Fruit fly (Drosophila melanogaster): ENCODE data around the gene CG3982.

The CG3982 gene

DNA sequence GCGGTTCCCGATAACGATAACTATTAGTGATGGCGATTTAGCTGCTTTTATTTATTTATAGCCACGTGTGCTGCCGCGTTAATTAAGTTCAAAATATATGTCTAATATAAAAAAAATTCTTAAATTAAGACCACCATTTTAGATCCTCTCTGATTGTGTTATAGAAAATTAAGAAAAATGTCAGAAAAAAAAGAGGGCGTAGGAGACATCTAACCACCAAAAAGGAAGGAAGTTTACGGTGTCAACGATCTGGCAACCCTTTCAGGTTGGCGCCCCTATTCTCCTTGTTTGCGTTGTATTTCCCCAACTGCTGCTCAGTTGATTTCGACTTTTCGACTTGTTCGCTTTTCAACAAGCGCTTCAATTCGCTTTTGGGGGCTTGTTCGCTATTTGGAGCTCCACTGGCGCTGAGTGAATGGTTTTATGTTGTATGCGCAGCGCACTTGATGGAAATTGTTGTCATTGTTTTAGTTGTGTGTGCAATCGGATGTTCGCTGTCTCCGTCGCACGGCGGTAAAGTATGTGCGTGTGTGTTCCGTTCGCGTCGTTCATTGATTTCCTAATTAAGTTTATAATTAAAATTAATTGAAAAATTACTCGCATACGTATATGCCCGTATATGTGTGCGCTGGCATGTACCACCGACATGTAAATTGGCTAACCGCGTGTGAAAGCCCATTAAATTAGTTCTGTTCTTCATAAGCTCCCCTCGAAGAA, 43.7 kb upstream of the CG3982 start, which contains the start of the genes CG3434 and CG44838 (continued):
- no peak for TF ChIP-seq CG42726 (GFP tag; IDR thresholded peaks at IDR 0.05; ENCODE audit: partially characterized antibody)
- TF ChIP-seq tin (GFP tag; optimal IDR thresholded peaks at IDR 0.05) = peak; percentile 84
- TF ChIP-seq trh (GFP tag; optimal IDR thresholded peaks at IDR 0.05) = peak; percentile 15
- peak; percentile 75 for TF ChIP-seq CG4404 (GFP tag; IDR thresholded peaks at IDR 0.05)
- TF ChIP-seq Awh (GFP tag; IDR thresholded peaks at IDR 0.05) = peak; percentile 67; the same call in 1 of the 2 replicates
- TF ChIP-seq HLH4C (GFP tag; IDR thresholded peaks at IDR 0.05; ENCODE audit: partially characterized antibody) = peak; percentile 44; the same call in 1 of the 3 replicates
- TF ChIP-seq Blimp-1 (GFP tag; optimal IDR thresholded peaks at IDR 0.05) = peak; percentile 70
- peak; percentile 45 for TF ChIP-seq CG1529 (GFP tag; optimal IDR thresholded peaks at IDR 0.05)
- TF ChIP-seq CG2129 (GFP tag; IDR thresholded peaks at IDR 0.05; ENCODE audit: partially characterized antibody) = no peak
- TF ChIP-seq CG34376 (GFP tag; optimal IDR thresholded peaks at IDR 0.05) = peak; percentile 70
- peak; percentile 88 for TF ChIP-seq CG30403 (GFP tag; optimal IDR thresholded peaks at IDR 0.05)
- peak; percentile 72 for TF ChIP-seq Nf-YB (GFP tag; optimal IDR thresholded peaks at IDR 0.05)
- TF ChIP-seq shn (GFP tag; optimal IDR thresholded peaks at IDR 0.05) = peak; percentile 68
- TF ChIP-seq Ada2b (GFP tag; IDR thresholded peaks at IDR 0.05) = peak; percentile 67
- TF ChIP-seq vfl (GFP tag; optimal IDR thresholded peaks at IDR 0.05) = peak; percentile 68
- peak; percentile 54 for TF ChIP-seq CG12104 (GFP tag; optimal IDR thresholded peaks at IDR 0.05)
- peak; percentile 75 for TF ChIP-seq D19A (tag; optimal IDR thresholded peaks at IDR 0.05)
- TF ChIP-seq CG12659 (GFP tag; optimal IDR thresholded peaks at IDR 0.05) = peak; percentile 90
- peak; percentile 56 for TF ChIP-seq NFAT (GFP tag; IDR thresholded peaks at IDR 0.05)
- TF ChIP-seq YL-1 (GFP tag; optimal IDR thresholded peaks at IDR 0.05) = peak; percentile 58
- no peak for TF ChIP-seq Trl (optimal IDR thresholded peaks at IDR 0.05)
- peak; percentile 53 for TF ChIP-seq Trl (GFP tag; optimal IDR thresholded peaks at IDR 0.05)
- TF ChIP-seq Rx (GFP tag; IDR thresholded peaks at IDR 0.05) = peak; percentile 53; the same call in 1 of the 2 replicates
- TF ChIP-seq CG31441 (GFP tag; IDR thresholded peaks at IDR 0.05) = peak; percentile 87
- no peak for TF ChIP-seq GATAe (GFP tag; conservative IDR thresholded peaks at IDR 0.05)
- TF ChIP-seq ase (GFP tag; IDR thresholded peaks at IDR 0.05) = peak; percentile 73
- TF ChIP-seq crc (GFP tag; optimal IDR thresholded peaks at IDR 0.05) = peak; percentile 39
- TF ChIP-seq CG12391 (tag; optimal IDR thresholded peaks at IDR 0.05) = peak; percentile 90
- TF ChIP-seq zf30C (GFP tag; optimal IDR thresholded peaks at IDR 0.05) = no peak
- TF ChIP-seq lilli (GFP tag; optimal IDR thresholded peaks at IDR 0.05) = peak; percentile 90
- no peak for TF ChIP-seq lov (optimal IDR thresholded peaks at IDR 0.05)
- TF ChIP-seq lov (GFP tag; IDR thresholded peaks at IDR 0.05) = 0 out of 3 replicates have a peak, but pooled peaks have one; percentile 35
- TF ChIP-seq org-1 (GFP tag; optimal IDR thresholded peaks at IDR 0.05) = no peak
- TF ChIP-seq Bteb2 (GFP tag; optimal IDR thresholded peaks at IDR 0.05) = peak; percentile 72
- peak; percentile 88 for TF ChIP-seq vvl (GFP tag; IDR thresholded peaks at IDR 0.05)
- TF ChIP-seq CG11723 (GFP tag; optimal IDR thresholded peaks at IDR 0.05) = peak; percentile 64
- TF ChIP-seq CG13296 (GFP tag; optimal IDR thresholded peaks at IDR 0.05) = peak; percentile 80
- TF ChIP-seq Fer3 (tag; optimal IDR thresholded peaks at IDR 0.05) = peak; percentile 71
- peak; percentile 74 for TF ChIP-seq CG12942 (GFP tag; optimal IDR thresholded peaks at IDR 0.05)
- TF ChIP-seq bowl (GFP tag; IDR thresholded peaks at IDR 0.05) = no peak
- peak; percentile 33 for TF ChIP-seq Scr (GFP tag; IDR thresholded peaks at IDR 0.05; ENCODE audit: partially characterized antibody)
- TF ChIP-seq HmgZ (tag; optimal IDR thresholded peaks at IDR 0.05) = peak; percentile 82
- TF ChIP-seq CG9727 (GFP tag; optimal IDR thresholded peaks at IDR 0.05) = peak; percentile 86
- TF ChIP-seq CG16815 (GFP tag; optimal IDR thresholded peaks at IDR 0.05) = peak; percentile 64
- TF ChIP-seq CG2875 (GFP tag; optimal IDR thresholded peaks at IDR 0.05) = peak; percentile 45
- TF ChIP-seq da (GFP tag; optimal IDR thresholded peaks at IDR 0.05) = no peak
- peak; percentile 65 for TF ChIP-seq ara (GFP tag; IDR thresholded peaks at IDR 0.05)
- no peak for TF ChIP-seq gt (GFP tag; IDR thresholded peaks at IDR 0.05)
- TF ChIP-seq CG10979 (tag; optimal IDR thresholded peaks at IDR 0.05) = peak; percentile 73
- peak; percentile 25 for TF ChIP-seq btn (GFP tag; optimal IDR thresholded peaks at IDR 0.05)

Data from whole organism, embryonic.